Fruit fly (Drosophila melanogaster): Measurements from ENCODE around the gene Tdrd3.

Tdrd3 gene

DNA sequence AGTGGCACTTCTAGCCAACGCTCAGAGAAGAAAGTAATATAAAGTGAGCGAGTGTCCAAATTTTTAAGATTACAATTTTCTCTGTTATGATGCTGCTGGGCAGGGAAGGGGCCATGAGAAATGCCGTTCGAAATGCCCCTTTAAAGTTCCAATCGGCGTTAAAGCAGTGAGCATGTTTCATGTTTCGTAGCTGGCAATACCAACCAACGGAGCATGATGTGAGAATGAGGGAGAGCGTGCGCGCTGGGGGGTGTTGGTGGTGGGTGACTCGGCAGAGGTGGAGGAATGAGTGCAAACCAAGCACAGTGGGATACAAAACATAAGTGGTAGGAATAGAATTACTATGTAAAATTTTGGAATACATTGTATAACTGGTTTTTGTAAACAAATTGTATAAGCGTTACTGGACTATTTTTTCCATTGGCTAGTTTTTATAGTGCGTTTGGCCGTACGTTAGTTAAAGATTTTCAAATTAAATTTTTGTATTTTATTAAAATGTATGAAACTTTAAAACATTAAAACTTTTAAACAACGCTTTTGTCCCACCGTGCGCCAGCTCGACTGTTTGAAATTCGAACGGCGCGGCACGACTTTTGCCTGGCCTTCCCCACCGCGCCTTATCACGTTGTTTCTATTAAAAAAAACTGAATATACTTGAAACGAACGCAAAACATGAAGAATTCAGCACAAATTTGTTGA lies 27.3 kb upstream of the Tdrd3 start (continued):
- peak; percentile 100 for TF ChIP-seq CG9727 (GFP tag; optimal IDR thresholded peaks at IDR 0.05)
- TF ChIP-seq CG14050 (GFP tag; IDR thresholded peaks at IDR 0.05), result peak; percentile 99
- peak; percentile 99 for TF ChIP-seq CG16779 (GFP tag; IDR thresholded peaks at IDR 0.05)
- TF ChIP-seq chm (GFP tag; IDR thresholded peaks at IDR 0.05), result peak; percentile 98
- TF ChIP-seq CTCF (GFP tag; optimal IDR thresholded peaks at IDR 0.05), result peak; percentile 82
- peak; percentile 100 for TF ChIP-seq Hr3 (GFP tag; optimal IDR thresholded peaks at IDR 0.05)
- TF ChIP-seq Elba2 (GFP tag; optimal IDR thresholded peaks at IDR 0.05), result peak; percentile 95
- TF ChIP-seq CG3847 (GFP tag; IDR thresholded peaks at IDR 0.05), result peak; percentile 100
- TF ChIP-seq gsb (GFP tag; IDR thresholded peaks at IDR 0.05), result peak; percentile 100
- peak; percentile 100 for TF ChIP-seq dmrt11E (tag; optimal IDR thresholded peaks at IDR 0.05)
- peak; percentile 96 for TF ChIP-seq her (GFP tag; optimal IDR thresholded peaks at IDR 0.05)
- TF ChIP-seq mld (GFP tag; IDR thresholded peaks at IDR 0.05; ENCODE audit: partially characterized antibody), result peak; percentile 37; the same call in 1 of the 3 replicates
- TF ChIP-seq zen (tag; optimal IDR thresholded peaks at IDR 0.05), result peak; percentile 99
- no peak for TF ChIP-seq sc (optimal IDR thresholded peaks at IDR 0.05)
- TF ChIP-seq sc (GFP tag; optimal IDR thresholded peaks at IDR 0.05), result peak; percentile 100
- peak; percentile 99 for TF ChIP-seq mirr (GFP tag; optimal IDR thresholded peaks at IDR 0.05)
- peak; percentile 99 for TF ChIP-seq vfl (GFP tag; optimal IDR thresholded peaks at IDR 0.05)
- peak; percentile 94 for TF ChIP-seq fd102C (GFP tag; optimal IDR thresholded peaks at IDR 0.05)
- peak; percentile 99 for TF ChIP-seq tx (GFP tag; optimal IDR thresholded peaks at IDR 0.05)
- peak; percentile 92 for TF ChIP-seq ftz-f1 (GFP tag; optimal IDR thresholded peaks at IDR 0.05)
- peak; percentile 95 for TF ChIP-seq CG11560 (tag; IDR thresholded peaks at IDR 0.05)
- peak; percentile 100 for TF ChIP-seq CG7372 (GFP tag; IDR thresholded peaks at IDR 0.05)
- peak; percentile 100 for TF ChIP-seq sens (GFP tag)
- TF ChIP-seq CG43689 (GFP tag; IDR thresholded peaks at IDR 0.05), result peak; percentile 99
- peak; percentile 99 for TF ChIP-seq CG10959 (GFP tag; IDR thresholded peaks at IDR 0.05)
- peak; percentile 100 for TF ChIP-seq sug (tag; optimal IDR thresholded peaks at IDR 0.05)
- peak; percentile 100 for TF ChIP-seq gem (tag; optimal IDR thresholded peaks at IDR 0.05)
- TF ChIP-seq B-H2 (GFP tag; optimal IDR thresholded peaks at IDR 0.05), result peak; percentile 100
- peak; percentile 99 for TF ChIP-seq CG11247 (GFP tag; IDR thresholded peaks at IDR 0.05)
- TF ChIP-seq chn (GFP tag; optimal IDR thresholded peaks at IDR 0.05), result peak; percentile 99
- TF ChIP-seq vvl (GFP tag; IDR thresholded peaks at IDR 0.05), result peak; percentile 100
- TF ChIP-seq CG34224 (GFP tag; IDR thresholded peaks at IDR 0.05; ENCODE audit: partially characterized antibody), result peak; percentile 33; the same call in 1 of the 3 replicates
- TF ChIP-seq CG17568 (GFP tag; optimal IDR thresholded peaks at IDR 0.05), result peak; percentile 99
- TF ChIP-seq pho (GFP tag; optimal IDR thresholded peaks at IDR 0.05), result peak; percentile 100
- peak; percentile 100 for TF ChIP-seq lmd (GFP tag; IDR thresholded peaks at IDR 0.05)
- peak; percentile 98 for TF ChIP-seq MTF-1 (GFP tag; optimal IDR thresholded peaks at IDR 0.05; ENCODE audit: borderline replicate concordance)
- TF ChIP-seq prd (optimal IDR thresholded peaks at IDR 0.05), result no peak
- TF ChIP-seq prd (GFP tag; IDR thresholded peaks at IDR 0.05), result peak; percentile 100
- peak; percentile 99 for TF ChIP-seq Ada2b (GFP tag; IDR thresholded peaks at IDR 0.05)
- TF ChIP-seq pfk (GFP tag; optimal IDR thresholded peaks at IDR 0.05), result peak; percentile 83
- TF ChIP-seq esg (GFP tag; conservative IDR thresholded peaks at IDR 0.05), result peak; percentile 100
- peak; percentile 100 for TF ChIP-seq bcd (GFP tag; optimal IDR thresholded peaks at IDR 0.05)
- peak; percentile 59; the same call in 1 of the 2 replicates for TF ChIP-seq Bgb (GFP tag; IDR thresholded peaks at IDR 0.05; ENCODE audit: partially characterized antibody)
- peak; percentile 100 for TF ChIP-seq CG13296 (GFP tag; optimal IDR thresholded peaks at IDR 0.05)
- peak; percentile 96 for TF ChIP-seq p53 (GFP tag; optimal IDR thresholded peaks at IDR 0.05)
- peak; percentile 97 for TF ChIP-seq NC2α (GFP tag; optimal IDR thresholded peaks at IDR 0.05)
- peak; percentile 100 for TF ChIP-seq CoRest (tag; optimal IDR thresholded peaks at IDR 0.05)
- TF ChIP-seq odd (GFP tag; optimal IDR thresholded peaks at IDR 0.05), result peak; percentile 100
- TF ChIP-seq Nf-YA (GFP tag; IDR thresholded peaks at IDR 0.05), result peak; percentile 99
- TF ChIP-seq klu (GFP tag; IDR thresholded peaks at IDR 0.05), result peak; percentile 100
- TF ChIP-seq Mes4 (GFP tag; optimal IDR thresholded peaks at IDR 0.05), result peak; percentile 97
